Fruit fly (Drosophila melanogaster): ENCODE measurements around the gene pnt.

pnt gene

DNA sequence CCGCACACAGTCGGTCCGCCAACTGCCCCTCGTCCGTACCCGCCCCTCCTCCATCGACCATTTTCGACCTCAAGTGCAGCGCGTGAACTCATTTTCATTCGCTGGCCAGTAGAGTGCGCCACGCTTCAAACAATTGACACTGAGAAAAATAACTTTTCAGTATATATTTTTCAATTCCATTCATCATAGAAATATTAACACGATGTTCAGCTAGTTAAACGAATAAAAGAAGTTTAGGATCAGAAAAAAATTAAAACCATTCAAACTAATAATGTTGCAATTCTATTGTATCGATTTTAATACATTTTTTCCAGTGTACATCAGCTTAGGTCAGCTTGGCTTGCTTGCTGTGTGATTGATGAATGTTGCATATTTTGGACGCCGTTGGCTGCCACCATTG is 40.9 kb upstream of the pnt start (continued):
- TF ChIP-seq CG11294 (GFP tag; IDR thresholded peaks at IDR 0.05) = peak; percentile 46; the same call in 1 of the 2 replicates
- peak; percentile 65 for TF ChIP-seq pdm3 (GFP tag; optimal IDR thresholded peaks at IDR 0.05)

DNA sequence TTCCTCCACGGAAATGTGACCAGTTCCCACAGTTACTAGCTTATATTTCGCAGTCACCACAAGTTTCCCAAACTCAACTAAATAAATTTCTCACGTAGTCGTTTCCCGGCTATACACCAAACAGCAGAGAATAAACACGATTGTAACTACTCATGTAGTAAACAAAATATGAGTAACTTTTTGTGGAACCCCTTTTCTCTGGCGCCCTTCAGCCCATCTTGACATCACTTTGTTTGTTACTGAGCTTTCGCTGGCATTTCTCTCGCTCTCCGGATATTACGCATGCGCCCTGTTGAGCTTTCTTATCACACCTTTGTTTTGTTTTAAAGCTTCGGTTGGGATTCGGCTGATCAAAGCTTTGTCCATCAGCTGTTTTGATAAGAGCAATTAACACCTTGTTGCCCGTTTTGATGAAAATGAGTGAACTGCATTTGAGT is 40.1 kb upstream of the pnt start:
- TF ChIP-seq dac (GFP tag; optimal IDR thresholded peaks at IDR 0.05) = no peak
- TF ChIP-seq Eip78C (GFP tag) = peak; percentile 62
- TF ChIP-seq vri (GFP tag; optimal IDR thresholded peaks at IDR 0.05) = peak; percentile 19
- no peak for TF ChIP-seq CG9139 (GFP tag; optimal IDR thresholded peaks at IDR 0.05)
- no peak for TF ChIP-seq CG7368 (GFP tag; optimal IDR thresholded peaks at IDR 0.05)
- TF ChIP-seq CG16779 (tag; optimal IDR thresholded peaks at IDR 0.05) = peak; percentile 41
- no peak for TF ChIP-seq fd85E (GFP tag; optimal IDR thresholded peaks at IDR 0.05)
- no peak for TF ChIP-seq CG34406 (GFP tag; optimal IDR thresholded peaks at IDR 0.05)
- peak; percentile 75 for TF ChIP-seq Sox14 (GFP tag; optimal IDR thresholded peaks at IDR 0.05)
- no peak for TF ChIP-seq Ets21C (GFP tag; optimal IDR thresholded peaks at IDR 0.05)
- TF ChIP-seq Sox15 (GFP tag; optimal IDR thresholded peaks at IDR 0.05) = no peak
- TF ChIP-seq Hr39 (GFP tag; optimal IDR thresholded peaks at IDR 0.05) = no peak
- no peak for TF ChIP-seq CG3032 (tag; optimal IDR thresholded peaks at IDR 0.05)
- TF ChIP-seq achi (GFP tag; optimal IDR thresholded peaks at IDR 0.05) = no peak
- no peak for TF ChIP-seq Lpt (GFP tag; optimal IDR thresholded peaks at IDR 0.05)
- TF ChIP-seq pdm3 (GFP tag; optimal IDR thresholded peaks at IDR 0.05) = peak; percentile 3
- peak; percentile 62 for TF ChIP-seq fkh (GFP tag; optimal IDR thresholded peaks at IDR 0.05)

DNA sequence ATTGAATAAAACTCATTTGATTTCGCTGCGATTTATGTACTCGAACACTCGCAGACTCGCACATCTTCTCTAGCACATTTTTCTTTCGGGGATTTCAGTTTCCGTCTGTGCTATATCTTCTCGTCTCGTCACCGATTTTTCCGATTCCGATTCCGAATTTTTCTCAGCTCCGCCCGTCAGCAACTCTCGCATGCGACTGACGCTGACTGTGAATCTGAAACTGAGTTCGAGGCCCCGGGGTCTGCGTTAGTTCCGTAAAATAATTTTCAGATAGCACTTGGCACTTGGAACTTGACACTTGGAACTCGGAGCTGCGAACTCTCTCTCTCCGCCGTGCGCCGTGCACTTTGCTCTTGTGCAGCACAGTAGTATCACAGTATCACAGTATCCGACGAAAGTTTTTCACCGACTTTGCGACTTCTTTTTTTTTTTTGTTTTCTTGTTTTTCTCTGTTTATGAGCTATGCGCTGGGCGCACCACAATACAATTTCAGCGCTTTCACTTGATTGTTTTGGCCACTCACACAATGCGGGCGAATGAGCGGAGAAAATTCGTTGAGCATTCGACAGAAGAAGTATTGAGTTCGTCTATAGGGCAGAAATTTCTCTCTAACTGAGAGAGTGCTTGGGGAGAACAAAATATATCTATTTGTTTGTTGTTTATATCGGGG is 38.8 kb upstream of the pnt start, which contains the start of gene CG4393:
TSS of gene CG4393 (minus strand) at position 187 of the 670 bp plus-strand sequence.
- TF ChIP-seq fd85E (GFP tag; optimal IDR thresholded peaks at IDR 0.05) (no peak), dac (GFP tag; optimal IDR thresholded peaks at IDR 0.05) (peak; percentile 25), Ets96B (tag; optimal IDR thresholded peaks at IDR 0.05) (no peak), CG32006 (GFP tag; optimal IDR thresholded peaks at IDR 0.05) (peak; percentile 36), CG34406 (GFP tag; optimal IDR thresholded peaks at IDR 0.05) (no peak), CG8119 (GFP tag; IDR thresholded peaks at IDR 0.05) (peak; percentile 79), CG1621 (tag; optimal IDR thresholded peaks at IDR 0.05) (peak; percentile 27), CG15336 (GFP tag; IDR thresholded peaks at IDR 0.05) (peak; percentile 73), Lpt (GFP tag; optimal IDR thresholded peaks at IDR 0.05) (peak; percentile 59), CG6163 (GFP tag; IDR thresholded peaks at IDR 0.05) (0 out of 3 replicates have a peak, but pooled peaks have one; percentile 46), Eip75B (GFP tag; optimal IDR thresholded peaks at IDR 0.05) (no peak), CG16779 (tag; optimal IDR thresholded peaks at IDR 0.05) (peak; percentile 23), svp (GFP tag) (peak; percentile 33), CG6276 (GFP tag; optimal IDR thresholded peaks at IDR 0.05) (peak; percentile 77), Sox15 (GFP tag; optimal IDR thresholded peaks at IDR 0.05) (no peak), Sox14 (GFP tag; optimal IDR thresholded peaks at IDR 0.05) (peak; percentile 18), CG3919 (GFP tag; optimal IDR thresholded peaks at IDR 0.05) (peak; percentile 29), CG6854 (GFP tag; optimal IDR thresholded peaks at IDR 0.05) (peak; percentile 40), Eip78C (GFP tag) (peak; percentile 66), CG6808 (GFP tag; optimal IDR thresholded peaks at IDR 0.05) (peak; percentile 61), ss (GFP tag; optimal IDR thresholded peaks at IDR 0.05) (peak; percentile 28 to 35), CG10669 (GFP tag; optimal IDR thresholded peaks at IDR 0.05) (peak; percentile 20), Blimp-1 (GFP tag; optimal IDR thresholded peaks at IDR 0.05) (no peak), CG9139 (GFP tag; optimal IDR thresholded peaks at IDR 0.05) (peak; percentile 56), eg (GFP tag; IDR thresholded peaks at IDR 0.05) (peak; percentile 73), net (GFP tag; optimal IDR thresholded peaks at IDR 0.05) (peak; percentile 50), spab (GFP tag; optimal IDR thresholded peaks at IDR 0.05) (peak; percentile 41), CG6792 (GFP tag; optimal IDR thresholded peaks at IDR 0.05) (peak; percentile 10), salr (GFP tag; optimal IDR thresholded peaks at IDR 0.05) (peak in 1 of 2 experiments; percentile 41)

All from whole organism, prepupa.